Fruit fly (Drosophila melanogaster) whole organism, adult: Measurements from ENCODE around the gene Arp8.

Experiments
- CG12768 ChIP-seq: fragments of 200-800 bp; sonication (Bioruptor generic); optimal IDR thresholded peaks from 2 replicates; lab custom pipeline; 2017; ENCODE audit warnings: missing biosample characterization, missing genetic modification characterization, mild to moderate bottlenecking, moderate library complexity, missing genetic modification reagents
- CG7045 ChIP-seq: fragments of 200-800 bp; sonication (Bioruptor generic); optimal IDR thresholded peaks from 2 replicates; lab custom pipeline; 2017; ENCODE audit warnings: missing biosample characterization, mild to moderate bottlenecking, missing genetic modification characterization
- CG7101 ChIP-seq: fragments of 200-800 bp; sonication (Bioruptor generic); optimal IDR thresholded peaks from 2 replicates; lab custom pipeline; 2018; ENCODE audit warnings: missing biosample characterization, mild to moderate bottlenecking, missing genetic modification characterization, moderate library complexity
- Clk ChIP-seq: fragments of 200-800 bp; sonication (Bioruptor generic); optimal IDR thresholded peaks from 2 replicates; lab custom pipeline; 2017; ENCODE audit warnings: missing biosample characterization, missing genetic modification characterization
- Crg-1 ChIP-seq: fragments of 200-800 bp; sonication (Bioruptor generic); optimal IDR thresholded peaks from 2 replicates; lab custom pipeline; 2016; ENCODE audit warnings: missing biosample characterization, missing genetic modification characterization
- cic ChIP-seq: fragments of 200-800 bp; sonication (Bioruptor generic); optimal IDR thresholded peaks from 2 replicates; lab custom pipeline; 2017; ENCODE audit warnings: missing biosample characterization, mild to moderate bottlenecking, missing genetic modification characterization, moderate library complexity
- ovo ChIP-seq: fragments of 200-800 bp; sonication (Bioruptor generic); optimal IDR thresholded peaks from 2 replicates; lab custom pipeline; 2016; ENCODE audit warnings: missing biosample characterization, missing genetic modification characterization
- tj ChIP-seq: fragments of 200-800 bp; sonication (Bioruptor generic); optimal IDR thresholded peaks from 3 replicates; lab custom pipeline; 2017; ENCODE audit warnings: missing biosample characterization, mild to moderate bottlenecking, missing genetic modification characterization, moderate library complexity

DNA sequence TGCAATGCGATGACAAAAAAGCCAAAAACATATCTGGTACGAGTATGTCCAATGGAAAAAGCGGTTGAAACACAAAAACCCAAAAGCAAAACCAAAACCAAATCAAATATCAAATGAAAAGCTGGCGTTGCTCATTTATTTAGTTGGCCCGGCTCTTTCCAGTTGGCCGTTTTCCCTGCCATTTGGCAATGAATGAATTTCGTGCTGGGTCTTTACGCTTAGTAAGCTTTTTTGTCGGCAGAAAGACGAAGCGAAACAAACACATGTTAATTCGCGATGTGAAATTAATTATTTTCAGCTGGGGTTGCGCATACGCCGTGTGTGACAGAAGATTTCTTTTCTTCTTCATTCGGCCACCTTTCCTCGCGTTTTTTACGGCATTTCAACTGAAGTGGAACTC is 25.8 kb downstream of the Arp8 start:
- TF ChIP-seq Clk (GFP tag; lab: Kevin White, UChicago) (no peak), CG7045 (GFP tag; lab: Kevin White, UChicago) (no peak), ovo (GFP tag; lab: Kevin White, UChicago) (no peak), cic (GFP tag; lab: Kevin White, UChicago) (no peak), CG12768 (no peak), CG7101 (tag; lab: Kevin White, UChicago) (no peak), Crg-1 (GFP tag; lab: Kevin White, UChicago) (no peak), tj (GFP tag; lab: Kevin White, UChicago) (peak; percentile 99)
